Worm (Caenorhabditis elegans): ENCODE data around the gene cya-1.

ce11 chrIII:9075539-9075938 is 33.5 kb downstream of the cya-1 start, which contains the start of gene F02A9.7:
- TF ChIP-seq unc-62 (GFP tag; optimal IDR thresholded peaks at IDR 0.05), result no peak
- TF ChIP-seq nhr-28 (tag; optimal IDR thresholded peaks at IDR 0.05), result no peak
- no peak for TF ChIP-seq nhr-76 (tag; optimal IDR thresholded peaks at IDR 0.05)
- TF ChIP-seq pha-4 (tag; optimal IDR thresholded peaks at IDR 0.05), result no peak
